Worm (Caenorhabditis elegans) whole organism, early embryonic: ENCODE measurements around the gene srsx-31.

Experiments
- ama-1 ChIP-seq: fragments of 150-350 bp; optimal IDR thresholded peaks from 2 replicates; lab custom pipeline; 2014
- ceh-13 ChIP-seq: fragments of 200-800 bp; sonication (Bioruptor generic); optimal IDR thresholded peaks from 2 replicates; lab custom pipeline; 2018; ENCODE audit warnings: mild to moderate bottlenecking, missing genetic modification characterization, missing compliant biosample characterization
- ceh-36 ChIP-seq: sonication (generic microtip); optimal IDR thresholded peaks from 2 replicates; lab custom pipeline; 2016; ENCODE audit warnings: missing genetic modification characterization, inconsistent platforms, missing compliant biosample characterization
- flt-1 ChIP-seq: fragments of 200-800 bp; sonication (Bioruptor generic); IDR thresholded peaks from 2 replicates; pipeline ENCODE4 v1.3.6; 2022; ENCODE audit warnings: missing genetic modification characterization, missing compliant biosample characterization
- hmg-4 ChIP-seq: fragments of 200-800 bp; sonication (Bioruptor generic); optimal IDR thresholded peaks from 2 replicates; lab custom pipeline; 2018; ENCODE audit warnings: mild to moderate bottlenecking, missing genetic modification characterization, missing compliant biosample characterization
- hnd-1 ChIP-seq: sonication (generic microtip); optimal IDR thresholded peaks from 2 replicates; lab custom pipeline; 2016; ENCODE audit warnings: missing genetic modification characterization, missing compliant biosample characterization
- pes-1 ChIP-seq: fragments of 200-800 bp; sonication (Bioruptor generic); IDR thresholded peaks from 2 replicates; pipeline ENCODE4 v1.3.6; 2022; ENCODE audit warnings: missing genetic modification reagents, missing genetic modification characterization, missing compliant biosample characterization
- sea-1 ChIP-seq: fragments of 200-800 bp; sonication (Bioruptor generic); conservative IDR thresholded peaks from 2 replicates; pipeline ENCODE4 v1.3.6; 2022; ENCODE audit warnings: missing genetic modification characterization, missing compliant biosample characterization
- tbx-37 ChIP-seq: fragments of 200-800 bp; sonication (Bioruptor generic); conservative IDR thresholded peaks from 2 replicates; pipeline ENCODE4 v1.3.6; 2022; ENCODE audit warnings: missing genetic modification reagents, missing genetic modification characterization, missing compliant biosample characterization
- tra-4 ChIP-seq: sonication (generic microtip); optimal IDR thresholded peaks from 2 replicates; lab custom pipeline; 2017; ENCODE audit warnings: missing genetic modification characterization, missing compliant biosample characterization

ce11 chrV:11223698-11224097 lies 31.2 kb downstream of the srsx-31 start:
- TF ChIP-seq sea-1 (GFP tag; lab: Robert Waterston, UW) (no peak), ama-1 (lab: Kevin White, UChicago) (no peak), ceh-36 (no peak), flt-1 (GFP tag; lab: Robert Waterston, UW) (no peak), pes-1 (no peak), tbx-37 (GFP tag; lab: Robert Waterston, UW) (no peak), hmg-4 (no peak), tra-4 (tag; lab: Kevin White, UChicago) (no peak), ceh-13 (GFP tag; lab: Kevin White, UChicago) (no peak), hnd-1 (tag; lab: Kevin White, UChicago) (no peak)
